Worm (Caenorhabditis elegans) whole organism, mixed stage, embryonic: Measurements from ENCODE around the gene F26F2.7.

Experiments used
- M03D4.4 ChIP-seq: sonication (generic microtip); optimal IDR thresholded peaks from 2 replicates; lab custom pipeline; 2017; ENCODE audit warnings: mild to moderate bottlenecking, missing genetic modification characterization, missing compliant biosample characterization
- bed-3 ChIP-seq: fragments of 200-800 bp; sonication (Bioruptor generic); optimal IDR thresholded peaks from 3 replicates; lab custom pipeline; 2018; ENCODE audit warnings: mild to moderate bottlenecking, missing genetic modification characterization, moderate library complexity, missing compliant biosample characterization
- blmp-1 ChIP-seq: fragments of 150-350 bp; optimal IDR thresholded peaks from 2 replicates; lab custom pipeline; 2014; ENCODE audit warnings: missing biosample characterization, missing genetic modification characterization
- ceh-39 ChIP-seq: fragments of 150-350 bp; optimal IDR thresholded peaks from 2 replicates; lab custom pipeline; 2014; ENCODE audit warnings: missing biosample characterization, missing genetic modification characterization
- ceh-43 ChIP-seq: fragments of 200-800 bp; sonication (Bioruptor generic); optimal IDR thresholded peaks from 2 replicates; lab custom pipeline; 2018; ENCODE audit warnings: mild to moderate bottlenecking, missing genetic modification characterization, moderate library complexity, missing compliant biosample characterization
- ceh-83 ChIP-seq: fragments of 200-800 bp; sonication (Bioruptor generic); optimal IDR thresholded peaks from 2 replicates; lab custom pipeline; 2018; ENCODE audit warnings: mild to moderate bottlenecking, missing genetic modification characterization, missing compliant biosample characterization
- ces-1 ChIP-seq: fragments of 150-350 bp; optimal IDR thresholded peaks from 2 replicates; lab custom pipeline; 2014; ENCODE audit warnings: missing biosample characterization, missing genetic modification reagents, missing genetic modification characterization
- drap-1 ChIP-seq: fragments of 200-800 bp; sonication (Bioruptor generic); optimal IDR thresholded peaks from 3 replicates; lab custom pipeline; 2018; ENCODE audit warnings: mild to moderate bottlenecking, missing genetic modification characterization, missing compliant biosample characterization
- elt-1 ChIP-seq: sonication (generic microtip); optimal IDR thresholded peaks from 2 replicates; lab custom pipeline; 2017; ENCODE audit warnings: missing genetic modification characterization, mild to moderate bottlenecking, missing compliant biosample characterization, antibody characterized with exemption, moderate library complexity, borderline replicate concordance; ENCODE audit not compliant: insufficient read depth
- elt-3 ChIP-seq: fragments of 150-350 bp; optimal IDR thresholded peaks from 2 replicates; lab custom pipeline; 2014; ENCODE audit warnings: missing biosample characterization, missing genetic modification characterization
- flh-1 ChIP-seq: fragments of 200-800 bp; sonication (Bioruptor generic); optimal IDR thresholded peaks from 2 replicates; lab custom pipeline; 2018; ENCODE audit warnings: mild to moderate bottlenecking, missing genetic modification characterization, moderate library complexity, missing compliant biosample characterization
- lin-13 ChIP-seq: fragments of 150-350 bp; optimal IDR thresholded peaks from 2 replicates; lab custom pipeline; 2014; ENCODE audit warnings: missing biosample characterization, missing genetic modification characterization
- lin-32 ChIP-seq: fragments of 200-800 bp; sonication (Bioruptor generic); optimal IDR thresholded peaks from 2 replicates; lab custom pipeline; 2018; ENCODE audit warnings: mild to moderate bottlenecking, missing genetic modification characterization, missing compliant biosample characterization
- lsy-2 ChIP-seq: fragments of 150-350 bp; optimal IDR thresholded peaks from 2 replicates; lab custom pipeline; 2014; ENCODE audit warnings: missing biosample characterization, missing genetic modification characterization
- mab-5 ChIP-seq: fragments of 150-350 bp; optimal IDR thresholded peaks from 2 replicates; lab custom pipeline; 2014; ENCODE audit warnings: missing biosample characterization, missing genetic modification characterization
- mep-1 ChIP-seq: fragments of 150-350 bp; optimal IDR thresholded peaks from 2 replicates; lab custom pipeline; 2017; ENCODE audit warnings: missing biosample characterization, missing genetic modification reagents, missing genetic modification characterization, inconsistent platforms
- mls-2 ChIP-seq: sonication (generic microtip); optimal IDR thresholded peaks from 2 replicates; lab custom pipeline; 2016; ENCODE audit warnings: mild to moderate bottlenecking, missing genetic modification characterization, moderate library complexity, missing compliant biosample characterization
- nhr-12 ChIP-seq: fragments of 150-350 bp; optimal IDR thresholded peaks from 2 replicates; lab custom pipeline; 2014; ENCODE audit warnings: missing biosample characterization, missing genetic modification characterization
- nhr-2 ChIP-seq: fragments of 150-350 bp; optimal IDR thresholded peaks from 2 replicates; lab custom pipeline; 2014; ENCODE audit warnings: missing biosample characterization, missing genetic modification characterization
- nhr-237 ChIP-seq: fragments of 150-350 bp; optimal IDR thresholded peaks from 2 replicates; lab custom pipeline; 2014; ENCODE audit warnings: missing biosample characterization, missing genetic modification characterization
- nhr-28 ChIP-seq: fragments of 150-350 bp; optimal IDR thresholded peaks from 2 replicates; lab custom pipeline; 2014; ENCODE audit warnings: missing biosample characterization, missing genetic modification characterization
- nhr-76 ChIP-seq: sonication (generic microtip); optimal IDR thresholded peaks from 2 replicates; lab custom pipeline; 2017; ENCODE audit warnings: missing biosample characterization, missing genetic modification characterization
- pha-4 ChIP-seq: fragments of 150-350 bp; optimal IDR thresholded peaks from 2 replicates; lab custom pipeline; 2018; ENCODE audit warnings: missing biosample characterization, missing genetic modification reagents, missing genetic modification characterization
- sem-2 ChIP-seq: fragments of 200-800 bp; sonication (Bioruptor generic); optimal IDR thresholded peaks from 2 replicates; lab custom pipeline; 2018; ENCODE audit warnings: mild to moderate bottlenecking, missing genetic modification characterization, missing compliant biosample characterization
- snpc-4 ChIP-seq: fragments of 150-350 bp; optimal IDR thresholded peaks from 2 replicates; lab custom pipeline; 2014; ENCODE audit warnings: missing biosample characterization, missing genetic modification characterization
- sptf-1 ChIP-seq: sonication (generic microtip); optimal IDR thresholded peaks from 2 replicates; lab custom pipeline; 2017; ENCODE audit warnings: mild to moderate bottlenecking, missing genetic modification characterization, moderate library complexity, missing compliant biosample characterization
- tbx-8 ChIP-seq: fragments of 200-800 bp; sonication (Bioruptor generic); optimal IDR thresholded peaks from 2 replicates; lab custom pipeline; 2018; ENCODE audit warnings: mild to moderate bottlenecking, missing genetic modification characterization, moderate library complexity, missing compliant biosample characterization
- unc-120 ChIP-seq: sonication (generic microtip); optimal IDR thresholded peaks from 2 replicates; lab custom pipeline; 2017; ENCODE audit warnings: missing genetic modification characterization, missing compliant biosample characterization; ENCODE audit not compliant: poor library complexity, severe bottlenecking
- unc-39 ChIP-seq: fragments of 150-350 bp; optimal IDR thresholded peaks from 2 replicates; lab custom pipeline; 2014; ENCODE audit warnings: missing biosample characterization, missing genetic modification characterization
- unc-62 ChIP-seq: fragments of 150-350 bp; optimal IDR thresholded peaks from 2 replicates; lab custom pipeline; 2014; ENCODE audit warnings: missing biosample characterization, missing genetic modification reagents, missing genetic modification characterization
- ztf-11 ChIP-seq: fragments of 150-350 bp; optimal IDR thresholded peaks from 2 replicates; lab custom pipeline; 2014; ENCODE audit warnings: missing biosample characterization, missing genetic modification characterization

The F26F2.7 gene

ce11 chrV:20552971-20553370, 27.8 kb upstream of the F26F2.7 start, which contains the start of gene vmo-1:
vmo-1 (minus strand) TSS chrV:20553071.
- no peak for TF ChIP-seq ztf-11 (tag; lab: Kevin White, UChicago)
- no peak for TF ChIP-seq unc-39 (tag; lab: Kevin White, UChicago)
- TF ChIP-seq drap-1 (GFP tag; lab: Kevin White, UChicago), result no peak
- TF ChIP-seq M03D4.4 (tag; lab: Kevin White, UChicago), result no peak
- no peak for TF ChIP-seq nhr-76 (tag; lab: Kevin White, UChicago)
- no peak for TF ChIP-seq flh-1 (GFP tag; lab: Kevin White, UChicago)
- no peak for TF ChIP-seq ceh-83
- no peak for TF ChIP-seq nhr-2
- no peak for TF ChIP-seq lin-32 (GFP tag; lab: Kevin White, UChicago)

- TF ChIP-seq ceh-39 (tag; lab: Kevin White, UChicago) (no peak), snpc-4 (tag; lab: Kevin White, UChicago) (no peak), lin-13 (no peak), ceh-83 (no peak), nhr-28 (tag; lab: Kevin White, UChicago) (no peak)
- TF ChIP-seq, all 35 proteins: peak for 0
These were observed 25.7 kb upstream of the F26F2.7 start, which contains the start of gene Y38H6C.21 for ce11 chrV:20555120-20555519. Y38H6C.21 (minus strand) TSS chrV:20555267.

- TF ChIP-seq lin-32 (GFP tag; lab: Kevin White, UChicago), result no peak
- TF ChIP-seq flh-1 (GFP tag; lab: Kevin White, UChicago), result no peak
- no peak for TF ChIP-seq nhr-237 (tag; lab: Kevin White, UChicago)
- TF ChIP-seq ceh-39 (tag; lab: Kevin White, UChicago), result no peak
- TF ChIP-seq unc-62 (GFP tag; lab: Kevin White, UChicago), result no peak
- no peak for TF ChIP-seq bed-3 (GFP tag; lab: Kevin White, UChicago)
- TF ChIP-seq mab-5, result no peak
- no peak for TF ChIP-seq lsy-2 (tag; lab: Kevin White, UChicago)
- TF ChIP-seq blmp-1 (tag; lab: Kevin White, UChicago), result no peak
- no peak for TF ChIP-seq sem-2
- TF ChIP-seq mls-2 (tag; lab: Kevin White, UChicago), result no peak
- TF ChIP-seq nhr-12, result no peak
These were observed 24.5 kb upstream of the F26F2.7 start, which contains the start of gene Y38H6C.23 for ce11 chrV:20556260-20556659. Y38H6C.23 (minus strand) TSS chrV:20556360.

ce11 chrV:20558270-20558669, 22.5 kb upstream of the F26F2.7 start, which contains the start of gene abf-4:
abf-4 (minus strand) TSS chrV:20558370.
- TF ChIP-seq elt-1 (tag; lab: Kevin White, UChicago) (no peak), elt-3 (no peak), drap-1 (GFP tag; lab: Kevin White, UChicago) (no peak), nhr-237 (tag; lab: Kevin White, UChicago) (no peak), M03D4.4 (tag; lab: Kevin White, UChicago) (no peak), mls-2 (tag; lab: Kevin White, UChicago) (no peak), pha-4 (tag; lab: Kevin White, UChicago) (no peak), sem-2 (no peak), ces-1 (no peak), unc-39 (tag; lab: Kevin White, UChicago) (no peak), blmp-1 (tag; lab: Kevin White, UChicago) (no peak), unc-120 (tag; lab: Kevin White, UChicago) (no peak), lin-13 (no peak), ceh-39 (tag; lab: Kevin White, UChicago) (no peak), ceh-43 (GFP tag; lab: Kevin White, UChicago) (no peak), ceh-83 (no peak), lin-32 (GFP tag; lab: Kevin White, UChicago) (no peak), tbx-8 (GFP tag; lab: Kevin White, UChicago) (no peak), bed-3 (GFP tag; lab: Kevin White, UChicago) (no peak), mep-1 (tag; lab: Kevin White, UChicago) (no peak)

ce11 chrV:20561795-20562194, 19.0 kb upstream of the F26F2.7 start, which contains the start of gene F26F2.1:
F26F2.1 (minus strand) TSS chrV:20561895.
- TF ChIP-seq sptf-1 (tag; lab: Kevin White, UChicago) (no peak), unc-62 (GFP tag; lab: Kevin White, UChicago) (no peak), ztf-11 (tag; lab: Kevin White, UChicago) (no peak), flh-1 (GFP tag; lab: Kevin White, UChicago) (no peak)
